Fruit fly (Drosophila melanogaster) whole organism, embryonic: ENCODE measurements around the gene CG12009.

Source experiments
- Aef1 ChIP-seq: fragments of 200-800 bp; sonication (Bioruptor generic); IDR thresholded peaks from 3 replicates; pipeline ENCODE4 v1.3.6; 2022; ENCODE audit warnings: missing biosample characterization, missing genetic modification characterization
- CG10959 ChIP-seq: fragments of 200-800 bp; sonication (Bioruptor generic); IDR thresholded peaks from 2 replicates; pipeline ENCODE4 v1.3.6; 2022; ENCODE audit warnings: missing biosample characterization, missing genetic modification characterization
- CG10979 ChIP-seq: fragments of 200-800 bp; sonication (Bioruptor generic); optimal IDR thresholded peaks from 2 replicates; lab custom pipeline; 2018; ENCODE audit warnings: missing biosample characterization, mild to moderate bottlenecking, missing genetic modification characterization, moderate library complexity
- CG11093 ChIP-seq: fragments of 200-800 bp; sonication (Bioruptor generic); IDR thresholded peaks from 3 replicates; pipeline ENCODE4 v1.3.6; 2022; ENCODE audit warnings: missing biosample characterization, missing genetic modification characterization
- CG12155 ChIP-seq: fragments of 200-800 bp; sonication (Bioruptor generic); optimal IDR thresholded peaks from 3 replicates; lab custom pipeline; 2016; ENCODE audit warnings: missing biosample characterization, missing genetic modification characterization
- CG1233 ChIP-seq: fragments of 200-800 bp; sonication (Bioruptor generic); optimal IDR thresholded peaks from 4 replicates; lab custom pipeline; 2018; ENCODE audit warnings: missing biosample characterization, mild to moderate bottlenecking, missing genetic modification characterization
- CG13296 ChIP-seq: fragments of 200-800 bp; sonication (Bioruptor generic); optimal IDR thresholded peaks from 3 replicates; lab custom pipeline; 2018; ENCODE audit warnings: missing biosample characterization, mild to moderate bottlenecking, missing genetic modification characterization
- CG14441 ChIP-seq: fragments of 200-800 bp; sonication (Bioruptor generic); IDR thresholded peaks from 2 replicates; pipeline ENCODE4 v1.3.6; 2022; ENCODE audit warnings: missing biosample characterization, missing genetic modification characterization
- CG14667 ChIP-seq: fragments of 200-800 bp; sonication (Bioruptor generic); IDR thresholded peaks from 2 replicates; pipeline ENCODE4 v1.3.6; 2022; ENCODE audit warnings: missing biosample characterization, missing genetic modification characterization
- CG14965 ChIP-seq: fragments of 200-800 bp; sonication (Bioruptor generic); optimal IDR thresholded peaks from 2 replicates; lab custom pipeline; 2016; ENCODE audit warnings: missing biosample characterization, missing genetic modification characterization, borderline replicate concordance
- CG1602 ChIP-seq: fragments of 200-800 bp; sonication (Bioruptor generic); optimal IDR thresholded peaks from 3 replicates; lab custom pipeline; 2016; ENCODE audit warnings: missing biosample characterization, missing genetic modification characterization
- CG16813 ChIP-seq: fragments of 200-800 bp; sonication (Bioruptor generic); IDR thresholded peaks from 3 replicates; pipeline ENCODE4 v1.3.6; 2022; ENCODE audit warnings: missing biosample characterization, missing genetic modification characterization; ENCODE audit not compliant: partially characterized antibody
- CG16815 ChIP-seq: fragments of 200-800 bp; sonication (Bioruptor generic); optimal IDR thresholded peaks from 3 replicates; lab custom pipeline; 2017; ENCODE audit warnings: missing biosample characterization, mild to moderate bottlenecking, missing genetic modification characterization
- CG17361 ChIP-seq: fragments of 200-800 bp; sonication (Bioruptor generic); IDR thresholded peaks from 3 replicates; pipeline ENCODE4 v1.3.6; 2022; ENCODE audit warnings: missing biosample characterization, missing genetic modification characterization
- CG18764 ChIP-seq: fragments of 200-800 bp; sonication (Bioruptor generic); optimal IDR thresholded peaks from 3 replicates; lab custom pipeline; 2016; ENCODE audit warnings: missing biosample characterization, missing genetic modification characterization
- CG2120 ChIP-seq: fragments of 200-800 bp; sonication (Bioruptor generic); optimal IDR thresholded peaks from 3 replicates; lab custom pipeline; 2016; ENCODE audit warnings: missing biosample characterization, missing genetic modification characterization
- CG31365 ChIP-seq: fragments of 200-800 bp; sonication (Bioruptor generic); optimal IDR thresholded peaks from 2 replicates; lab custom pipeline; 2018; ENCODE audit warnings: missing biosample characterization, mild to moderate bottlenecking, missing genetic modification characterization
- CG32772 ChIP-seq: fragments of 200-800 bp; sonication (Bioruptor generic); IDR thresholded peaks from 2 replicates; pipeline ENCODE4 v1.3.6; 2022; ENCODE audit warnings: missing biosample characterization, missing genetic modification characterization
- CG3847 ChIP-seq: fragments of 200-800 bp; sonication (Bioruptor generic); IDR thresholded peaks from 2 replicates; pipeline ENCODE4 v1.3.6; 2022; ENCODE audit warnings: missing biosample characterization, missing genetic modification characterization
- CG4282 ChIP-seq: fragments of 200-800 bp; sonication (Bioruptor generic); optimal IDR thresholded peaks from 2 replicates; lab custom pipeline; 2016; ENCODE audit warnings: missing biosample characterization, missing genetic modification characterization
- CG4404 ChIP-seq: fragments of 200-800 bp; sonication (Bioruptor generic); IDR thresholded peaks from 2 replicates; pipeline ENCODE4 v1.3.6; 2022; ENCODE audit warnings: missing biosample characterization, missing genetic modification characterization
- CG9609 ChIP-seq: fragments of 200-800 bp; sonication (Bioruptor generic); optimal IDR thresholded peaks from 3 replicates; lab custom pipeline; 2016; ENCODE audit warnings: missing biosample characterization, missing genetic modification characterization
- CG9727 ChIP-seq: fragments of 200-800 bp; sonication (Bioruptor generic); optimal IDR thresholded peaks from 3 replicates; lab custom pipeline; 2017; ENCODE audit warnings: missing biosample characterization, mild to moderate bottlenecking, missing genetic modification characterization
- Deaf1 ChIP-seq: fragments of 200-800 bp; optimal IDR thresholded peaks from 3 replicates; lab custom pipeline; 2019; ENCODE audit warnings: missing biosample characterization, mild to moderate bottlenecking, missing genetic modification characterization, moderate library complexity
- Doc3 ChIP-seq: fragments of 200-800 bp; sonication (Bioruptor generic); IDR thresholded peaks from 3 replicates; pipeline ENCODE4 v1.3.6; 2022; ENCODE audit warnings: missing biosample characterization, missing genetic modification characterization; ENCODE audit not compliant: partially characterized antibody
- E2f2 ChIP-seq: fragments of 200-800 bp; sonication (Bioruptor generic); IDR thresholded peaks from 2 replicates; pipeline ENCODE4 v1.3.6; 2022; ENCODE audit warnings: missing biosample characterization, missing genetic modification characterization
- HHEX ChIP-seq: fragments of 200-800 bp; sonication (Bioruptor generic); optimal IDR thresholded peaks from 3 replicates; lab custom pipeline; 2017; ENCODE audit warnings: missing biosample characterization, mild to moderate bottlenecking, missing genetic modification characterization, missing genetic modification reagents
- Hr51 ChIP-seq, 2 experiments: fragments of 200-800 bp; sonication (Bioruptor generic); optimal IDR thresholded peaks; 2 replicates in 1 of 2; 3 replicates in 1 of 2; lab custom pipeline; 2016 to 2018; ENCODE audit warnings: missing biosample characterization in 2 of 2, missing genetic modification characterization in 2 of 2, mild to moderate bottlenecking in 1 of 2, moderate library complexity in 1 of 2
- Med ChIP-seq: fragments of 200-800 bp; sonication (Bioruptor generic); peaks from one replicate; lab custom pipeline; 2016; ENCODE audit warnings: missing biosample characterization, missing genetic modification characterization, mild to moderate bottlenecking, inconsistent platforms, moderate library complexity
- PHDP ChIP-seq: fragments of 200-800 bp; sonication (Bioruptor generic); optimal IDR thresholded peaks from 3 replicates; lab custom pipeline; 2018; ENCODE audit warnings: missing biosample characterization, mild to moderate bottlenecking, missing genetic modification characterization, moderate library complexity
- al ChIP-seq: fragments of 200-800 bp; sonication (Bioruptor generic); IDR thresholded peaks from 2 replicates; pipeline ENCODE4 v1.3.6; 2022; ENCODE audit warnings: missing biosample characterization, missing genetic modification characterization
- aop ChIP-seq: fragments of 200-800 bp; sonication (Bioruptor generic); IDR thresholded peaks from 2 replicates; pipeline ENCODE4 v1.3.6; 2022; ENCODE audit warnings: missing biosample characterization, missing genetic modification characterization
- cas ChIP-seq: fragments of 200-800 bp; sonication (Bioruptor generic); IDR thresholded peaks from 2 replicates; pipeline ENCODE4 v1.3.6; 2022; ENCODE audit warnings: missing biosample characterization, missing genetic modification characterization
- chif ChIP-seq, 2 experiments: fragments of 200-800 bp; sonication (Bioruptor generic); optimal IDR thresholded peaks; 3 replicates each; lab custom pipeline; 2016; ENCODE audit warnings: missing biosample characterization in 2 of 2, missing genetic modification characterization in 2 of 2
- chm ChIP-seq: fragments of 200-800 bp; sonication (Bioruptor generic); IDR thresholded peaks from 2 replicates; pipeline ENCODE4 v1.3.6; 2022; ENCODE audit warnings: missing biosample characterization, missing genetic modification characterization
- crol ChIP-seq: fragments of 200-800 bp; sonication (Bioruptor generic); IDR thresholded peaks from 2 replicates; pipeline ENCODE4 v1.3.6; 2022; ENCODE audit warnings: missing biosample characterization, missing genetic modification characterization
- dati ChIP-seq: fragments of 200-800 bp; sonication (Bioruptor generic); IDR thresholded peaks from 2 replicates; pipeline ENCODE4 v1.3.6; 2022; ENCODE audit warnings: missing biosample characterization, missing genetic modification characterization
- fd3F ChIP-seq: fragments of 200-800 bp; sonication (Bioruptor generic); optimal IDR thresholded peaks from 2 replicates; lab custom pipeline; 2018; ENCODE audit warnings: missing biosample characterization, mild to moderate bottlenecking, missing genetic modification characterization, moderate library complexity
- gce ChIP-seq: fragments of 200-800 bp; sonication (Bioruptor generic); IDR thresholded peaks from 3 replicates; pipeline ENCODE4 v1.3.6; 2022; ENCODE audit warnings: missing biosample characterization, missing genetic modification characterization
- hb ChIP-seq: fragments of 200-800 bp; sonication (Bioruptor generic); IDR thresholded peaks from 3 replicates; pipeline ENCODE4 v1.3.6; 2022; ENCODE audit warnings: missing biosample characterization, missing genetic modification characterization; ENCODE audit not compliant: partially characterized antibody
- hbn ChIP-seq: fragments of 200-800 bp; sonication (Bioruptor generic); IDR thresholded peaks from 2 replicates; pipeline ENCODE4 v1.3.6; 2022; ENCODE audit warnings: missing biosample characterization, missing genetic modification characterization; ENCODE audit not compliant: partially characterized antibody
- ind ChIP-seq: fragments of 200-800 bp; sonication (Bioruptor generic); optimal IDR thresholded peaks from 3 replicates; lab custom pipeline; 2016; ENCODE audit warnings: missing biosample characterization, missing genetic modification characterization
- pita ChIP-seq: fragments of 200-800 bp; sonication (Bioruptor generic); optimal IDR thresholded peaks from 2 replicates; lab custom pipeline; 2017; ENCODE audit warnings: missing biosample characterization, mild to moderate bottlenecking, missing genetic modification characterization
- repo ChIP-seq: fragments of 200-800 bp; sonication (Bioruptor generic); optimal IDR thresholded peaks from 2 replicates; lab custom pipeline; 2016; ENCODE audit warnings: missing biosample characterization, missing genetic modification characterization
- sc ChIP-seq, 3 experiments: fragments of >200 bp in 2 of 3; fragments of 200-800 bp in 1 of 3; sonication (Bioruptor generic) in 1 of 3; optimal IDR thresholded peaks; 2 replicates in 2 of 3; 3 replicates in 1 of 3; lab custom pipeline; 2017; ENCODE audit warnings: mild to moderate bottlenecking in 1 of 3, missing biosample characterization in 1 of 3, missing genetic modification characterization in 1 of 3, missing genetic modification reagents in 1 of 3
- sd ChIP-seq: fragments of 200-800 bp; sonication (Bioruptor generic); optimal IDR thresholded peaks from 3 replicates; lab custom pipeline; 2018; ENCODE audit warnings: missing biosample characterization, mild to moderate bottlenecking, missing genetic modification characterization, moderate library complexity
- tgo ChIP-seq: fragments of 200-800 bp; sonication (Bioruptor generic); IDR thresholded peaks from 3 replicates; pipeline ENCODE4 v1.3.6; 2022; ENCODE audit warnings: missing biosample characterization, missing genetic modification characterization
- tin ChIP-seq: fragments of 200-800 bp; sonication (Bioruptor generic); optimal IDR thresholded peaks from 3 replicates; lab custom pipeline; 2016; ENCODE audit warnings: missing biosample characterization, missing genetic modification characterization
- tx ChIP-seq: fragments of 200-800 bp; sonication (Bioruptor generic); optimal IDR thresholded peaks from 2 replicates; lab custom pipeline; 2016; ENCODE audit warnings: missing biosample characterization, missing genetic modification characterization
- unpg ChIP-seq: fragments of 200-800 bp; sonication (Bioruptor generic); optimal IDR thresholded peaks from 3 replicates; lab custom pipeline; 2018; ENCODE audit warnings: missing biosample characterization, mild to moderate bottlenecking, missing genetic modification characterization, moderate library complexity
- wor ChIP-seq: fragments of 200-800 bp; sonication (Bioruptor generic); IDR thresholded peaks from 2 replicates; pipeline ENCODE4 v1.3.6; 2022; ENCODE audit warnings: missing biosample characterization, missing genetic modification characterization
- z ChIP-seq: fragments of 200-800 bp; sonication (Bioruptor generic); IDR thresholded peaks from 3 replicates; pipeline ENCODE4 v1.3.6; 2022; ENCODE audit warnings: missing biosample characterization, missing genetic modification characterization

Gene CG12009

DNA sequence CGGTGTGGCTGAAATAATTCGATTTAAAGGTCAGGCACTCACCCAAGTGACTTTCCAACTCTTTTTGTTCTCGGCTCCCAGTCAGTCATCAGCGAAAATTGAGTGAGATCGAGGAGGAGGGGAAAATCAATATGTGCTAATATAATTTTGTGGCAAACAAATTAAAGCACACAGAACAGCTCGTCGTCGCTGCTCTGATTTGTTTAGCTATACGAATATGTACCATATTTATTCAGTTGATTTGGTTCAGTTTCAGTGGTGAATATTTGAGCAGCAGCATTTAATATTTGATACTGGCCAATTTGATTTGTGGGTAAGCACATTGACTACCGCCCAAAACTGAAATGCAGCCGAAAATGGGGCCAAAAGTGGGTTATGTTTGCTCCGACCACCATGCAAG is 14.2 kb downstream of the CG12009 start (continued):
- TF ChIP-seq al (GFP tag; lab: Robert Waterston, UW) (no peak), pita (GFP tag; lab: Kevin White, UChicago) (no peak), Med (GFP tag; lab: Kevin White, UChicago) (peak; percentile 94), hb (no peak), hbn (GFP tag; lab: Robert Waterston, UW) (no peak), Deaf1 (tag; lab: Kevin White, UChicago) (no peak), tx (GFP tag; lab: Kevin White, UChicago) (peak; percentile 7), fd3F (peak; percentile 42), aop (GFP tag; lab: Robert Waterston, UW) (no peak), chif (GFP tag; optimal IDR thresholded peaks at IDR 0.05; lab: Kevin White, UChicago) (peak in 1 of 2 experiments; percentile 27), CG14965 (peak; percentile 37), CG14441 (GFP tag; lab: Robert Waterston, UW) (no peak), tin (GFP tag; lab: Kevin White, UChicago) (no peak), CG4404 (GFP tag; lab: Robert Waterston, UW) (no peak), Hr51 (GFP tag; optimal IDR thresholded peaks at IDR 0.05; lab: Kevin White, UChicago) (no peak), CG14667 (no peak), CG9727 (GFP tag; lab: Kevin White, UChicago) (peak; percentile 44), CG17361 (GFP tag; lab: Robert Waterston, UW) (no peak), wor (GFP tag; lab: Robert Waterston, UW) (no peak), CG12155 (GFP tag; lab: Kevin White, UChicago) (no peak), repo (GFP tag; lab: Kevin White, UChicago) (peak; percentile 9), CG13296 (GFP tag; lab: Kevin White, UChicago) (no peak), CG16813 (GFP tag; lab: Robert Waterston, UW) (no peak), PHDP (peak; percentile 79), CG16815 (no peak), CG11093 (GFP tag; lab: Robert Waterston, UW) (no peak), dati (GFP tag; lab: Robert Waterston, UW) (no peak), sd (tag; lab: Kevin White, UChicago) (no peak), CG3847 (GFP tag; lab: Robert Waterston, UW) (no peak), E2f2 (no peak), CG32772 (GFP tag; lab: Robert Waterston, UW) (no peak), CG9609 (GFP tag; lab: Kevin White, UChicago) (no peak), CG1602 (GFP tag; lab: Kevin White, UChicago) (no peak), CG2120 (no peak), CG1233 (GFP tag; lab: Kevin White, UChicago) (no peak), Doc3 (GFP tag; lab: Robert Waterston, UW) (no peak), CG31365 (tag; lab: Kevin White, UChicago) (no peak), cas (GFP tag; lab: Robert Waterston, UW) (no peak), gce (GFP tag; lab: Robert Waterston, UW) (no peak), CG18764 (peak; percentile 55), CG10979 (tag; lab: Kevin White, UChicago) (peak; percentile 39), crol (GFP tag; lab: Robert Waterston, UW) (no peak), HHEX (GFP tag; lab: Kevin White, UChicago) (peak; percentile 56), tgo (GFP tag; lab: Robert Waterston, UW) (no peak), CG10959 (no peak; the same call in 1 of the 2 replicates), sc (optimal IDR thresholded peaks at IDR 0.05; lab: Kevin White, UChicago) (no peak), sc (GFP tag; optimal IDR thresholded peaks at IDR 0.05; lab: Kevin White, UChicago) (peak; percentile 61), z (GFP tag; lab: Robert Waterston, UW) (peak; percentile 58; the same call in 2 of the 3 replicates), ind (GFP tag; lab: Kevin White, UChicago) (no peak), unpg (GFP tag; lab: Kevin White, UChicago) (peak; percentile 37), CG4282 (no peak), chm (GFP tag; lab: Robert Waterston, UW) (no peak), Aef1 (GFP tag; lab: Robert Waterston, UW) (no peak)
